Worm (Caenorhabditis elegans) whole organism, L2 larva: ENCODE data around the gene srg-38.

Source experiments
- C34F6.9 ChIP-seq: fragments of 150-350 bp; optimal IDR thresholded peaks from 2 replicates; lab custom pipeline; 2014; ENCODE audit warnings: missing biosample characterization, missing genetic modification characterization
- F13H6.1 ChIP-seq: sonication (generic microtip); optimal IDR thresholded peaks from 2 replicates; lab custom pipeline; 2016; ENCODE audit warnings: missing genetic modification characterization, missing compliant biosample characterization
- R02D3.7 ChIP-seq: fragments of 150-350 bp; optimal IDR thresholded peaks from 2 replicates; lab custom pipeline; 2014; ENCODE audit warnings: missing biosample characterization, missing genetic modification characterization
- Y55F3AM.14 ChIP-seq: fragments of 200-800 bp; sonication (Bioruptor generic); optimal IDR thresholded peaks from 2 replicates; lab custom pipeline; 2018; ENCODE audit warnings: mild to moderate bottlenecking, missing genetic modification characterization, missing compliant biosample characterization
- ZK546.5 ChIP-seq: sonication (generic microtip); optimal IDR thresholded peaks from 2 replicates; lab custom pipeline; 2017; ENCODE audit warnings: missing biosample characterization, missing genetic modification characterization
- ama-1 ChIP-seq: fragments of 150-350 bp; optimal IDR thresholded peaks from 2 replicates; lab custom pipeline; 2018; ENCODE audit warnings: inconsistent platforms
- blmp-1 ChIP-seq: sonication (generic microtip); optimal IDR thresholded peaks from 2 replicates; lab custom pipeline; 2017; ENCODE audit warnings: missing genetic modification characterization, mild to moderate bottlenecking, missing compliant biosample characterization, antibody characterized with exemption, moderate library complexity; ENCODE audit not compliant: insufficient read depth
- ceh-16 ChIP-seq: fragments of 150-350 bp; optimal IDR thresholded peaks from 2 replicates; lab custom pipeline; 2014; ENCODE audit warnings: missing biosample characterization, missing genetic modification characterization
- ceh-82 ChIP-seq: fragments of 150-350 bp; optimal IDR thresholded peaks from 2 replicates; lab custom pipeline; 2014; ENCODE audit warnings: missing biosample characterization, missing genetic modification characterization
- crh-2 ChIP-seq: sonication (generic microtip); optimal IDR thresholded peaks from 2 replicates; lab custom pipeline; 2017; ENCODE audit warnings: missing biosample characterization, missing genetic modification characterization
- dmd-4 ChIP-seq: sonication (generic microtip); optimal IDR thresholded peaks from 2 replicates; lab custom pipeline; 2017; ENCODE audit warnings: missing biosample characterization, missing genetic modification characterization
- egl-27 ChIP-seq: sonication (generic microtip); optimal IDR thresholded peaks from 3 replicates; lab custom pipeline; 2017; ENCODE audit warnings: missing biosample characterization, missing genetic modification reagents, missing genetic modification characterization
- elt-1 ChIP-seq: fragments of 150-350 bp; optimal IDR thresholded peaks from 2 replicates; lab custom pipeline; 2014; ENCODE audit warnings: missing biosample characterization, missing genetic modification characterization
- elt-3 ChIP-seq: sonication (generic microtip); optimal IDR thresholded peaks from 2 replicates; lab custom pipeline; 2017; ENCODE audit warnings: missing biosample characterization, missing genetic modification characterization
- fos-1 ChIP-seq: fragments of 150-350 bp; optimal IDR thresholded peaks from 2 replicates; lab custom pipeline; 2014; ENCODE audit warnings: missing biosample characterization, missing genetic modification characterization
- gmeb-1 ChIP-seq: fragments of 150-350 bp; optimal IDR thresholded peaks from 2 replicates; lab custom pipeline; 2014; ENCODE audit warnings: missing biosample characterization, missing genetic modification characterization
- lin-11 ChIP-seq: fragments of 150-350 bp; sonication (generic microtip); optimal IDR thresholded peaks from 2 replicates; lab custom pipeline; 2014; ENCODE audit warnings: missing biosample characterization, missing genetic modification characterization, inconsistent platforms, mixed read lengths
- lin-39 ChIP-seq: fragments of 150-350 bp; optimal IDR thresholded peaks from 2 replicates; lab custom pipeline; 2014; ENCODE audit warnings: missing biosample characterization, missing genetic modification reagents, missing genetic modification characterization
- lsy-2 ChIP-seq, 2 experiments: fragments of 150-350 bp in 1 of 2; sonication (generic microtip) in 1 of 2; optimal IDR thresholded peaks; 2 replicates each; lab custom pipeline; 2014 to 2017; ENCODE audit warnings: missing biosample characterization in 2 of 2, missing genetic modification characterization in 2 of 2
- mab-5 ChIP-seq: fragments of 150-350 bp; optimal IDR thresholded peaks from 2 replicates; lab custom pipeline; 2014; ENCODE audit warnings: missing biosample characterization, missing genetic modification characterization
- mbf-1 ChIP-seq: sonication (generic microtip); optimal IDR thresholded peaks from 2 replicates; lab custom pipeline; 2017; ENCODE audit warnings: missing biosample characterization, missing genetic modification characterization
- nhr-10 ChIP-seq: sonication (generic microtip); optimal IDR thresholded peaks from 2 replicates; lab custom pipeline; 2017; ENCODE audit warnings: missing biosample characterization, missing genetic modification characterization
- nhr-11 ChIP-seq: fragments of 150-350 bp; optimal IDR thresholded peaks from 2 replicates; lab custom pipeline; 2014; ENCODE audit warnings: missing biosample characterization, missing genetic modification characterization
- nhr-21 ChIP-seq: fragments of 150-350 bp; optimal IDR thresholded peaks from 2 replicates; lab custom pipeline; 2014; ENCODE audit warnings: missing biosample characterization, missing genetic modification characterization
- nhr-23 ChIP-seq: fragments of 150-350 bp; optimal IDR thresholded peaks from 2 replicates; lab custom pipeline; 2014; ENCODE audit warnings: missing biosample characterization, missing genetic modification reagents, missing genetic modification characterization
- nhr-6 ChIP-seq: fragments of 150-350 bp; optimal IDR thresholded peaks from 2 replicates; lab custom pipeline; 2014; ENCODE audit warnings: missing biosample characterization, missing genetic modification characterization
- nhr-77 ChIP-seq: fragments of 150-350 bp; optimal IDR thresholded peaks from 2 replicates; lab custom pipeline; 2014; ENCODE audit warnings: missing biosample characterization, missing genetic modification characterization
- peb-1 ChIP-seq: fragments of 150-350 bp; optimal IDR thresholded peaks from 2 replicates; lab custom pipeline; 2014; ENCODE audit warnings: missing biosample characterization, missing genetic modification characterization
- sem-4 ChIP-seq: fragments of 150-350 bp; optimal IDR thresholded peaks from 2 replicates; lab custom pipeline; 2014; ENCODE audit warnings: missing biosample characterization, missing genetic modification reagents, missing genetic modification characterization
- sma-3 ChIP-seq: sonication (generic microtip); optimal IDR thresholded peaks from 2 replicates; lab custom pipeline; 2016; ENCODE audit warnings: missing genetic modification reagents, missing genetic modification characterization, missing compliant biosample characterization
- sma-9 ChIP-seq, 2 experiments: fragments of 150-350 bp in 1 of 2; sonication (generic microtip) in 1 of 2; optimal IDR thresholded peaks; 2 replicates each; lab custom pipeline; 2014 to 2016; ENCODE audit warnings: missing genetic modification characterization in 2 of 2, mild to moderate bottlenecking in 1 of 2, missing biosample characterization in 1 of 2, missing compliant biosample characterization in 1 of 2, missing genetic modification reagents in 1 of 2, moderate library complexity in 1 of 2
- snpc-4 ChIP-seq: fragments of 150-350 bp; optimal IDR thresholded peaks from 2 replicates; lab custom pipeline; 2014; ENCODE audit warnings: missing biosample characterization, missing genetic modification characterization
- unc-39 ChIP-seq: fragments of 150-350 bp; optimal IDR thresholded peaks from 2 replicates; lab custom pipeline; 2014; ENCODE audit warnings: missing biosample characterization, missing genetic modification characterization
- unc-55 ChIP-seq: fragments of 150-350 bp; sonication (generic microtip); optimal IDR thresholded peaks from 3 replicates; lab custom pipeline; 2014; ENCODE audit warnings: missing biosample characterization, missing genetic modification reagents, missing genetic modification characterization
- unc-62 ChIP-seq: fragments of 150-350 bp; optimal IDR thresholded peaks from 2 replicates; lab custom pipeline; 2014; ENCODE audit warnings: missing biosample characterization, missing genetic modification reagents, missing genetic modification characterization
- zag-1 ChIP-seq: fragments of 150-350 bp; optimal IDR thresholded peaks from 2 replicates; lab custom pipeline; 2014; ENCODE audit warnings: missing biosample characterization, missing genetic modification characterization
- ztf-11 ChIP-seq: sonication (generic microtip); optimal IDR thresholded peaks from 2 replicates; lab custom pipeline; 2017; ENCODE audit warnings: missing biosample characterization, missing genetic modification characterization

Gene srg-38

DNA sequence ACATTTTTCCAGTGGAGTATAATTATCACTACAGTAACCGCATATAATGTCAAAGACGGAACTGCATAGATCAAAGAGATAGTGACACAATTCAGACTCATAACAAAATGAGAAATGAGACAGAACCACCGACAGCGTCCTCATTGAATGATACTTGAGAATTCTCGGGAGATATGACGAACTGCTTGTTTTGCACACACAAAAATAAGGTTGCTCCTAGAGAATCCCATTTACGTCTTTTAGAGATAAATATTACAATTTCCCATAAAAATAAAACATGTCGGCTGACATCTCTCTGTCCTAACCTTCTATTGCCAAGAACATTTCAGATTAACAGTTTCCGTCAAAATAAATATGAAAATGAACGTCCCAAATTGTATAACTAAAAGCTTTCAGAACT lies at the start of gene srg-38:
Gene srg-38, minus strand, starts transcription at position 101 of the 400 bp plus-strand sequence.
- no peak for TF ChIP-seq nhr-77
- no peak for TF ChIP-seq blmp-1 (tag; lab: Kevin White, UChicago)
- TF ChIP-seq fos-1, result no peak
- no peak for TF ChIP-seq gmeb-1
- no peak for TF ChIP-seq C34F6.9 (tag; lab: Kevin White, UChicago)
- no peak for TF ChIP-seq mab-5
- TF ChIP-seq unc-55, result no peak
- no peak for TF ChIP-seq unc-39
- TF ChIP-seq snpc-4 (tag; lab: Kevin White, UChicago), result no peak
- TF ChIP-seq F13H6.1, result no peak
- no peak for TF ChIP-seq ZK546.5 (tag; lab: Kevin White, UChicago)
- no peak for TF ChIP-seq sma-9 (GFP tag; optimal IDR thresholded peaks at IDR 0.05; lab: Kevin White, UChicago)
- TF ChIP-seq sma-9 (tag; optimal IDR thresholded peaks at IDR 0.05; lab: Kevin White, UChicago), result no peak
- TF ChIP-seq zag-1 (tag; lab: Kevin White, UChicago), result no peak
- TF ChIP-seq Y55F3AM.14, result no peak
- TF ChIP-seq lin-39, result no peak

- TF ChIP-seq F13H6.1 (no peak), zag-1 (tag; lab: Kevin White, UChicago) (no peak)
Measured at ce11 chrV:11204452-11204851, 49.0 kb upstream of the srg-38 start.

DNA sequence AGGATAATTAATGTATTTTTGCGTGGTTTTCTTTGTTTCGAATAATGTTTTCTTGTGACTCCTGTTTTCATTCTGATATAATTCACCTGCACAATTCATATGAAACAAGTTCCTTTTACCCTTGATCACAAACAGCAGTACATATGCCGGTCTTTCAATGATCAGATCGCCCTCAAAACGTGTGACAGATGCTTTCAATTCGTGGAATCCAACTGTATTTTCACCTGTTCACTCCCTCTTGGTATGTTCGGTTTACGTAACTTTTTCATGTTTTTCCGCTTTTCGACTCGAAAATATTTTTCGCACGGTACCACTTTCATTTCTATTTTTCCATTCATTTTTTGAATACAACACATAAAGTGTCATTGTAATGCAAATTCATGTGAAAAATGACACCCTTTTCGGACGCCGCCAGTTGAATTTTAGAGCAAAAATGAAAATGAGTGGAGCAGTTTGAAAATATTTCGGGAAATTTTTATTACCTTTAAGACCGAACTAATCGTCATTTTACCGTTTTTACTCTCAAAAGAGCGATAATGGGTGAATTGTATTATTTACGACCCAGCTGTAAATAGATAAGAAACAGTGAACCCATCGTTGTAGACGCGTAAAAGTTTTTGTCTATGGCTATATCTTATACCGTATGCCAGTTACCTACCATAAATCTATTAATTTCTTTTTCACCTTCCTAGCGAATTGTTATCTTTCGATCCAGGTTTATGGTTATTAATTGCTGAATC lies 46.5 kb upstream of the srg-38 start, which contains the start of gene K10D6.4:
Gene K10D6.4, plus strand, starts transcription at position 100 of the 740 bp plus-strand sequence.
- TF ChIP-seq unc-62 (GFP tag; lab: Kevin White, UChicago) (no peak), ceh-82 (tag; lab: Kevin White, UChicago) (no peak), fos-1 (peak; percentile 47), lin-11 (peak; percentile 5), C34F6.9 (tag; lab: Kevin White, UChicago) (no peak)
- TF ChIP-seq, all 48 proteins: peak for 2

- TF ChIP-seq nhr-10, result no peak
- TF ChIP-seq elt-3 (tag; lab: Kevin White, UChicago), result no peak
- TF ChIP-seq crh-2 (tag; lab: Kevin White, UChicago), result no peak
- no peak for TF ChIP-seq mab-5
- no peak for TF ChIP-seq elt-1 (tag; lab: Kevin White, UChicago)
- no peak for TF ChIP-seq ceh-16 (tag; lab: Kevin White, UChicago)
- TF ChIP-seq sem-4, result no peak
- no peak for TF ChIP-seq ZK546.5 (tag; lab: Kevin White, UChicago)
- TF ChIP-seq ztf-11, result no peak
- TF ChIP-seq R02D3.7 (tag; lab: Kevin White, UChicago), result no peak
- no peak for TF ChIP-seq dmd-4 (tag; lab: Kevin White, UChicago)
- TF ChIP-seq egl-27 (tag; lab: Kevin White, UChicago), result no peak
- TF ChIP-seq F13H6.1, result no peak
- TF ChIP-seq unc-62 (GFP tag; lab: Kevin White, UChicago), result no peak
- no peak for TF ChIP-seq ama-1 (lab: Kevin White, UChicago)
- no peak for TF ChIP-seq unc-55
- TF ChIP-seq nhr-23 (tag; lab: Kevin White, UChicago), result no peak
- no peak for TF ChIP-seq mbf-1 (tag; lab: Kevin White, UChicago)
- TF ChIP-seq peb-1, result no peak
Measured at ce11 chrV:11200316-11200715, 44.9 kb upstream of the srg-38 start, which contains the start of gene K10D6.3. Gene K10D6.3, plus strand, starts transcription at chrV:11200616.

DNA sequence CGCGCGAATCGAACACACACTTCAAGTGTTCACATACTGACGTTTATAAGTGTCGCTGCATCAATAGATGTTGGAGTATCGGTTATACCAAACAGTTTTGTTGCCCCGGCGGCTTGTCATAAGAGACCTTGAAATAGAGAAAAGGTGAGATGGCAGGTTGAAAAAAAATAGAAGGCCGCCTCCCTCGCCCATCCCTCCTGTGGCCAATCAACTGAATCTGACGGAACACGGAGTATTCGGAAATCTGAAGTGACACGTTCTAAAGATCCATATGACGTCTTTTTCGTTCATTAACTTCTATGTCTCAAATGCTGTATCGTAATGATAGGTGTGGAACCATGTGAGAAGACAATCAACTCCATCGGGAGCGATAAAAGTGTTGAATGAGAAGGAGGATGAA lies 44.0 kb upstream of the srg-38 start:
- TF ChIP-seq nhr-6 (tag; lab: Kevin White, UChicago) (no peak), fos-1 (no peak), nhr-21 (no peak), lin-11 (no peak), nhr-10 (no peak), unc-62 (GFP tag; lab: Kevin White, UChicago) (no peak), Y55F3AM.14 (no peak), lsy-2 (tag; optimal IDR thresholded peaks at IDR 0.05; lab: Kevin White, UChicago) (no peak), nhr-11 (no peak), ceh-82 (tag; lab: Kevin White, UChicago) (no peak), ZK546.5 (tag; lab: Kevin White, UChicago) (no peak), sma-3 (GFP tag; lab: Kevin White, UChicago) (no peak)
- TF ChIP-seq, all 48 proteins: peak for 0
